Worm (Caenorhabditis elegans) whole organism, mixed stage, embryonic: ENCODE data around the gene mpst-1.

Source experiments
- M03D4.4 ChIP-seq: sonication (generic microtip); optimal IDR thresholded peaks from 2 replicates; lab custom pipeline; 2017; ENCODE audit warnings: mild to moderate bottlenecking, missing genetic modification characterization, missing compliant biosample characterization
- ces-1 ChIP-seq: fragments of 150-350 bp; optimal IDR thresholded peaks from 2 replicates; lab custom pipeline; 2014; ENCODE audit warnings: missing biosample characterization, missing genetic modification reagents, missing genetic modification characterization
- drap-1 ChIP-seq: fragments of 200-800 bp; sonication (Bioruptor generic); optimal IDR thresholded peaks from 3 replicates; lab custom pipeline; 2018; ENCODE audit warnings: mild to moderate bottlenecking, missing genetic modification characterization, missing compliant biosample characterization
- lin-13 ChIP-seq: fragments of 150-350 bp; optimal IDR thresholded peaks from 2 replicates; lab custom pipeline; 2014; ENCODE audit warnings: missing biosample characterization, missing genetic modification characterization
- lsy-2 ChIP-seq: fragments of 150-350 bp; optimal IDR thresholded peaks from 2 replicates; lab custom pipeline; 2014; ENCODE audit warnings: missing biosample characterization, missing genetic modification characterization
- mep-1 ChIP-seq: fragments of 150-350 bp; optimal IDR thresholded peaks from 2 replicates; lab custom pipeline; 2017; ENCODE audit warnings: missing biosample characterization, missing genetic modification reagents, missing genetic modification characterization, inconsistent platforms
- nhr-12 ChIP-seq: fragments of 150-350 bp; optimal IDR thresholded peaks from 2 replicates; lab custom pipeline; 2014; ENCODE audit warnings: missing biosample characterization, missing genetic modification characterization
- nhr-28 ChIP-seq: fragments of 150-350 bp; optimal IDR thresholded peaks from 2 replicates; lab custom pipeline; 2014; ENCODE audit warnings: missing biosample characterization, missing genetic modification characterization
- nhr-76 ChIP-seq: sonication (generic microtip); optimal IDR thresholded peaks from 2 replicates; lab custom pipeline; 2017; ENCODE audit warnings: missing biosample characterization, missing genetic modification characterization
- unc-39 ChIP-seq: fragments of 150-350 bp; optimal IDR thresholded peaks from 2 replicates; lab custom pipeline; 2014; ENCODE audit warnings: missing biosample characterization, missing genetic modification characterization
- ztf-11 ChIP-seq: fragments of 150-350 bp; optimal IDR thresholded peaks from 2 replicates; lab custom pipeline; 2014; ENCODE audit warnings: missing biosample characterization, missing genetic modification characterization

DNA sequence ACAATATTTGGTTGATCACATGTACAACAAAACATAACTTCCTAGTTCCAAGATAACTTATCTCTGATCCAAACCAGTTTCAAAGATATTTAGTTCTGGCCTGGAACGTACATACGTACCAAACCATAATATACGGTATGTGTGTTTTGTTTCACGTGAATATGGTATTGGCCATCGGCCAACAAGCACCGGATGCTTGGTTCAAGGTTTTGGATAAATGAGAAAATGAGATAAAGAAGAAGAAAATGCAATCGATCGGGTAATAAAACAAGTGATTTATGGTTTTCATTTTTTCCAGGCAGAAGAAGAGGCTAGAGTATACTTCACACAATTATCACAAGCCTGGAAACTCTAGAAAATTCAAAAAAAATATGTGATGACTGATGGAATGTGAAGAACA, 31.5 kb downstream of the mpst-1 start:
- TF ChIP-seq M03D4.4 (tag; lab: Kevin White, UChicago), result no peak
- TF ChIP-seq ces-1 (GFP tag; lab: Kevin White, UChicago), result no peak
- TF ChIP-seq unc-39 (tag; lab: Kevin White, UChicago), result no peak
- no peak for TF ChIP-seq lin-13 (tag; lab: Kevin White, UChicago)
- no peak for TF ChIP-seq lsy-2
- TF ChIP-seq nhr-28, result no peak
- TF ChIP-seq mep-1 (tag; lab: Kevin White, UChicago), result no peak
- no peak for TF ChIP-seq drap-1 (GFP tag; lab: Kevin White, UChicago)
- TF ChIP-seq ztf-11, result no peak
- no peak for TF ChIP-seq nhr-76 (tag; lab: Kevin White, UChicago)
- TF ChIP-seq nhr-12 (tag; lab: Kevin White, UChicago), result no peak
